Worm (Caenorhabditis elegans) whole organism, early embryonic: ENCODE measurements around the gene pbo-6.

Experiments
- F13C5.2 ChIP-seq: sonication (generic microtip); optimal IDR thresholded peaks from 2 replicates; lab custom pipeline; 2017; ENCODE audit warnings: mild to moderate bottlenecking, missing genetic modification characterization, inconsistent platforms, missing compliant biosample characterization
- ama-1 ChIP-seq: fragments of 150-350 bp; optimal IDR thresholded peaks from 2 replicates; lab custom pipeline; 2014
- pes-1 ChIP-seq: fragments of 200-800 bp; sonication (Bioruptor generic); IDR thresholded peaks from 2 replicates; pipeline ENCODE4 v1.3.6; 2022; ENCODE audit warnings: missing genetic modification reagents, missing genetic modification characterization, missing compliant biosample characterization

ce11 chrX:17381975-17382374 lies 46.9 kb upstream of the pbo-6 start, which contains the start of gene F10D7.4:
- no peak for TF ChIP-seq ama-1 (lab: Kevin White, UChicago)
- TF ChIP-seq pes-1: no peak
- TF ChIP-seq F13C5.2 (tag; lab: Kevin White, UChicago): no peak
